Fruit fly (Drosophila melanogaster) whole organism, adult: Measurements from ENCODE around the gene CG31549.

ENCODE experiments used
- CG11617 ChIP-seq: fragments of 200-800 bp; sonication (Bioruptor generic); optimal IDR thresholded peaks from 2 replicates; lab custom pipeline; 2017; ENCODE audit warnings: mild to moderate bottlenecking, missing biosample characterization, missing genetic modification reagents, missing genetic modification characterization
- CG12768 ChIP-seq: fragments of 200-800 bp; sonication (Bioruptor generic); optimal IDR thresholded peaks from 2 replicates; lab custom pipeline; 2017; ENCODE audit warnings: missing biosample characterization, missing genetic modification characterization, mild to moderate bottlenecking, moderate library complexity, missing genetic modification reagents
- CG7045 ChIP-seq: fragments of 200-800 bp; sonication (Bioruptor generic); optimal IDR thresholded peaks from 2 replicates; lab custom pipeline; 2017; ENCODE audit warnings: missing biosample characterization, mild to moderate bottlenecking, missing genetic modification characterization
- Hr96 ChIP-seq: fragments of 200-800 bp; sonication (Bioruptor generic); optimal IDR thresholded peaks from 2 replicates; lab custom pipeline; 2016; ENCODE audit warnings: missing biosample characterization, missing genetic modification characterization
- bab1 ChIP-seq: fragments of 200-800 bp; sonication (Bioruptor generic); optimal IDR thresholded peaks from 3 replicates; lab custom pipeline; 2019; ENCODE audit warnings: missing biosample characterization, mild to moderate bottlenecking, missing genetic modification characterization, moderate library complexity
- cic ChIP-seq: fragments of 200-800 bp; sonication (Bioruptor generic); optimal IDR thresholded peaks from 2 replicates; lab custom pipeline; 2017; ENCODE audit warnings: missing biosample characterization, mild to moderate bottlenecking, missing genetic modification characterization, moderate library complexity
- cnc ChIP-seq, 2 experiments: fragments of >200 bp; optimal IDR thresholded peaks; 2 replicates each; lab custom pipeline; 2017
- pad ChIP-seq: fragments of 200-800 bp; sonication (Bioruptor generic); optimal IDR thresholded peaks from 3 replicates; lab custom pipeline; 2017; ENCODE audit warnings: missing biosample characterization, missing genetic modification characterization, mild to moderate bottlenecking, moderate library complexity, missing genetic modification reagents

Gene CG31549

dm6 chr3R:5682238-5682637 lies 50.2 kb downstream of the CG31549 start:
- no peak for TF ChIP-seq CG7045 (GFP tag; lab: Kevin White, UChicago)
- no peak for TF ChIP-seq cnc (optimal IDR thresholded peaks at IDR 0.05; lab: Kevin White, UChicago)
- TF ChIP-seq CG12768, result no peak
- TF ChIP-seq Hr96 (GFP tag; lab: Kevin White, UChicago), result no peak
- no peak for TF ChIP-seq CG11617
- no peak for TF ChIP-seq bab1 (GFP tag; lab: Kevin White, UChicago)
- TF ChIP-seq cic (GFP tag; lab: Kevin White, UChicago), result no peak
- TF ChIP-seq pad (GFP tag; lab: Kevin White, UChicago), result no peak
